Fruit fly (Drosophila melanogaster): ENCODE measurements around the gene Tpr2.

- TF ChIP-seq rn (GFP tag; IDR thresholded peaks at IDR 0.05), result no peak
- TF ChIP-seq fd96Ca (GFP tag; IDR thresholded peaks at IDR 0.05), result no peak
- TF ChIP-seq gl (tag; optimal IDR thresholded peaks at IDR 0.05), result no peak
- no peak for TF ChIP-seq Pif1B (GFP tag; optimal IDR thresholded peaks at IDR 0.05)
- no peak for TF ChIP-seq CG8159 (tag; optimal IDR thresholded peaks at IDR 0.05)
- no peak for TF ChIP-seq CG14655 (GFP tag; optimal IDR thresholded peaks at IDR 0.05)
- no peak for TF ChIP-seq CG17806 (tag; optimal IDR thresholded peaks at IDR 0.05)
- no peak for TF ChIP-seq CG32121 (GFP tag; IDR thresholded peaks at IDR 0.05)
- TF ChIP-seq CG9948 (tag; optimal IDR thresholded peaks at IDR 0.05), result no peak
- no peak for TF ChIP-seq CG10348 (GFP tag; IDR thresholded peaks at IDR 0.05)
- TF ChIP-seq CG34367 (tag; optimal IDR thresholded peaks at IDR 0.05), result no peak
- no peak for TF ChIP-seq CG12605 (GFP tag; IDR thresholded peaks at IDR 0.05)
- TF ChIP-seq EcR (GFP tag; optimal IDR thresholded peaks at IDR 0.05), result no peak
These were observed 19.2 kb upstream of the Tpr2 start for dm6 chr2L:16472184-16472583.
